Worm (Caenorhabditis elegans) whole organism, L4/young adult: ENCODE data around the gene C07G1.6.

Source experiments
- W03F9.2 ChIP-seq: fragments of 150-350 bp; optimal IDR thresholded peaks from 2 replicates; lab custom pipeline; 2014; ENCODE audit warnings: missing biosample characterization, missing genetic modification characterization
- dao-5 ChIP-seq: sonication (generic microtip); optimal IDR thresholded peaks from 2 replicates; lab custom pipeline; 2016; ENCODE audit warnings: missing genotype, missing genetic modification characterization, moderate library complexity, missing compliant biosample characterization
- him-1 ChIP-seq: sonication (generic microtip); optimal IDR thresholded peaks from 2 replicates; lab custom pipeline; 2016; ENCODE audit warnings: missing genotype, missing genetic modification reagents, missing genetic modification characterization, missing compliant biosample characterization

C07G1.6 gene

DNA sequence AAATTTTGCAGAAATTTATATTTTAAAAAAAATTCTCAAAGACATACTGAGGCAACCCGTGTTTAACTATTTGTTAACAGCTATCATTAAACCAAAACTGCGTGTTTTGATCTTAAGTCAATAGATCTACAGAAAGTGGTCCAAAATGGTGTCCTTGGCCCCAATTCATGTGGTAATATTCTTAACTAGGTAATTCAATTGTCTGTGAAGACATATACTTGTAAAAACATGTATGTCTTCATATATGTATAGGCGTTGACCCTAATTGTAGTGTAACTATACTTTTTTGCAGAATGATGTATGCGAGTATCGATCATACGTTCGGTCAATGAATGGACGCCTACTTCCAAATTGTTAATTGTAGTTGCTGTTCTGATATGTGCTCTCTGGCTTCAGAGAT lies 40.5 kb downstream of the C07G1.6 start, which contains the start of gene C07G1.15:
Gene C07G1.15, plus strand, starts transcription at position 301 of the 400 bp plus-strand sequence.
- TF ChIP-seq him-1 (tag; lab: Kevin White, UChicago): no peak
- TF ChIP-seq W03F9.2 (tag; lab: Kevin White, UChicago): no peak
- no peak for TF ChIP-seq dao-5 (tag; lab: Kevin White, UChicago)

DNA sequence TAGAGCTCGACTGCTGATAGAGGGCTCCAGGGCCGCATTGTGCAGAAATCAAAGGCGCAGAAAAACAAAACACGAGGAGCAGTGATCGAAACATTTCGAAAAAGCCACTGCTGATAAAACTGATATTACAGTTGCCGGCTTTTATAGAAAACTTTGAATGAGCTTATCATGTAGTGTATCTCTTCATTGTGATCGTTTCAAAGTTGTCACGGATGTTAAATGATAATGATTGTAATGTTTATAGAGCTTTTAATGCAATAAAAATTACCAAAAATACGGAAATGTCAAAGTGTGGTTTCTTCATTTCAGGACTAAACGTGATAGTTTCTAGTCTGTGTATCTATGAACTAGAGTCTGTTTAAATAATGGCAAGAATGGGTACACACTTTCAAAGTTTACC lies 41.5 kb downstream of the C07G1.6 start, which contains the start of gene clec-52:
Gene clec-52, minus strand, starts transcription at position 101 of the 400 bp plus-strand sequence.
- TF ChIP-seq W03F9.2 (tag; lab: Kevin White, UChicago) (no peak), him-1 (tag; lab: Kevin White, UChicago) (no peak), dao-5 (tag; lab: Kevin White, UChicago) (no peak)

DNA sequence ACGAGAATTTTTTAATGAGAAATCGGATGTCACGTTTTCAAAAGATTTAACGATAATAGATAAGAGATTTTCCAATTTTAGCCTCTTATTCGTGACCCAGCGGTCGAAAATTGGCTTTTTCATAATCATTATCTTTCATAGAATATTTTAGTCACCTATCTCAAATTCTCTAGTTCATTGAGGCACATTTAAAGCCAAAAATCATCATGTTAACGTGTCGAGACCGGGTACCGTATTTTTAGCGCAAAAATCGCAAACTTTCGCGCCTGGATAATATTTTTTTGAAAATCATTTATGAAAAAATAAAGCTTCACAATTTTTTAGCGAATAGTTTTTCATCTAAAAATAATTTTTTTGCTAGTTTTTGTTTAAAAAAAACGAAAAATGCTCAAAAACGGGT lies 44.2 kb downstream of the C07G1.6 start, which contains the start of gene B0218.7:
Gene B0218.7, minus strand, starts transcription at position 101 of the 400 bp plus-strand sequence.
- TF ChIP-seq W03F9.2 (tag; lab: Kevin White, UChicago) (no peak), dao-5 (tag; lab: Kevin White, UChicago) (no peak), him-1 (tag; lab: Kevin White, UChicago) (no peak)

DNA sequence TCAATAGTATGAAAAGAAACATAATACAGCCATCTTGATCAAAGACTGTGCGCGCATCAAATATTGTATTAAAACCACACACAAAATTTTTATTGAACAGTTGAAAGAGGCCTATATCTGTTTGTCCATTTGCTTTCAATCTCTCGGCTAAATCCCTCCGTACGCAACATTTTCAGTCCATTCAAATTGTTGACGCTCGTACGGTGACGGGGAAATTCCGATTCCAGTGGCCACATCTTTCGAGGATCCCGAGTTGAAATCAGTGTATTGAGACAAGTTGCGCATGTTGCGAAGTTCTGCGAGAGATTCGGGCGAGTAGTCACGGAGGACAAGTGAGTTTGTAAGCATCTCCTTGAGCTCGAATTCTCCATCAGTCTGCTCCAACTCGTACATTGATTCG lies 45.7 kb downstream of the C07G1.6 start:
- TF ChIP-seq dao-5 (tag; lab: Kevin White, UChicago): no peak
- TF ChIP-seq W03F9.2 (tag; lab: Kevin White, UChicago): no peak
- TF ChIP-seq him-1 (tag; lab: Kevin White, UChicago): no peak

DNA sequence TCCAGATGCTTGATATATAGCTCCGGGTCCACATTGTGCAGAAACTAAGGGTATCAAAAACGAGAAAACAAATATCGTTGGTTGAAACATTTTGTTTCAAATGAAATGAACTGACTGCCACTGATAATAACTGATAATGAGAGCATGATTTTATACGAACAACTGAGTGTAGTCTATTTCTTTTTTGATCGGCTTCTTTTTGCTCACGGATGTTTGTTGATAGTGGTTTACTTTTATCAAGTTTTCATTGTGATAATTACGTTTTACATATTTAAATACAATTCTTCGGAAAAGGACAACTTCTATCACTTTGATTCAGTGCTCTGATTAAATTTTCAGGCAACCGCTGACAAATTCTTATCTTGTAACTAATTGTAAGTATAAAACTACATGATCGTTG lies 46.5 kb downstream of the C07G1.6 start, which contains the start of gene clec-51:
Gene clec-51, minus strand, starts transcription at position 114 of the 400 bp plus-strand sequence.
- TF ChIP-seq him-1 (tag; lab: Kevin White, UChicago) (no peak), dao-5 (tag; lab: Kevin White, UChicago) (no peak), W03F9.2 (tag; lab: Kevin White, UChicago) (no peak)

DNA sequence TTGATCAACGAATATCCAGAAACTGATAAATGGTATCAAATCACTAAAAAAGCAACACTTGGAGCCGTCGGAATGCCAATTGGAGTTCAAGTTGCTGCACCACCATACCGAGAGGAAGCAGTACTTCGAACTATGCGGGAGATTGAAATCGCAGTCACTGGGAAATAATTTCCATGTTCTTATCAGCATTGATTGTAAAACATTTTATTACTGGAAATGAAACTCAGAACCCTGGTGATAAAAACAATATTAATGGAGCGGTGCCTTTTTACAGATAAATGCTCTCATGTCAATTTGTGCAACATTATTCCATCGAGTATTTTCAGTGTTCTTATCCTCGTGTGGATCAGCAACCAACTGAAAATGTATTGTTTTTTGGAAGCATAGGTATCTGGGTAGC lies 48.4 kb downstream of the C07G1.6 start:
- TF ChIP-seq W03F9.2 (tag; lab: Kevin White, UChicago) (no peak), dao-5 (tag; lab: Kevin White, UChicago) (no peak), him-1 (tag; lab: Kevin White, UChicago) (no peak)

DNA sequence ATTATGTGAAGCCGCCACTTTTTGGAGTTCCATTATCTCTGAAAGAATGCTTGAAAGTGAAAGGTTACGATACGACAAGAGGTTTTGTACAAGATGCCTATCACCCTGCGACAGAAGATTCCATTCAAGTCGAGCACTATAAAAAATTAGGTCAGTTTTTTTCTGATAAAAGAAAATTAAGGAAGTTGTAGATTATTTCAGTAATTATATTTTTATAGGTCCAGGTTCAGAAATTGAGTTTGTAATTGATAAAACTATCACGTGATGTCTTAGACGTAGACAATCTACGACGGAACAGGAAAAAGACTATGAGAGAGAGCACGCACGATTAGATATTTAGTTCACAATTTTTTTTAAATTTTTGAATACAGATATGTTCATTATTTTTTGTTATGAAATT lies 50.2 kb downstream of the C07G1.6 start:
- no peak for TF ChIP-seq him-1 (tag; lab: Kevin White, UChicago)
- TF ChIP-seq W03F9.2 (tag; lab: Kevin White, UChicago): no peak
